Fruit fly (Drosophila melanogaster): Measurements from ENCODE around the gene Arpc3B.

Gene Arpc3B

DNA sequence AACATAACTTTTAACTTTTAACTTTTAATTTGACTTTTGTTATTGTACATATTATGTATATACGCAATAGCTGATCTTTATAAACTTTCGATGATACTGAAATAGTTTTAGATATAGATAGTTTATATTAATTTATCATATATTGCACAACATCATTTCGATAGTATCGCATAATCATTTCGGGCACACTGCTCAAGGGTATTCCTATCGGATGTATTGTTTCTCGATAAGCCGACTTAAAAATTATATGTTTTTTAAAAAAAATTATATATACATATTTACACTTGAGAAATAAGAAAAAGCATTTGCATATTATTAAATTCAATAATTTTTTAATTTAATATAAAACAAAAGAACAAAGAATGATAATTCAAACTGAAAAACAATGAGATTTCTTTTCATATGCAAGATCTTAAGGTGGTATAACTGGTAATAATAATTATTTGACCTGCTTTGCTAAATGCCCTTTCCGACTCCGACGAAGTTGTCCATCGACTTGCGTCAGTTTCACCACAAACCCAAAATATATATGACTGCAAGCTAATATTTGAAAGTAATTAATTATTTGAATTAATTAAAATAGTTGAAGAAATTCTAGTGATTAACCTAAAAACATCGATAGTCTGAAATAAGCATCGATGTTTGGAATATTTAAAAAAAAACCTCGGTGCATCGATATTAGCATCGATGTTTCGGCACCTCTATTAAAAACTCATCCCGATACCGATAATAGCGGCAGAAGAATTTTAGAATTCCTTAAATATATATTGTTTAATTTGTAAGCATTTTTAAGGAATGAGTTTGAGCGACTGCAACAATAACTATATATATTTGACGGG is 27.3 kb downstream of the Arpc3B start, which contains the start of gene CG4949 (continued):
- TF ChIP-seq eve (GFP tag; optimal IDR thresholded peaks at IDR 0.05) (no peak), CG17568 (GFP tag; optimal IDR thresholded peaks at IDR 0.05) (no peak), gt (GFP tag; IDR thresholded peaks at IDR 0.05) (no peak)

DNA sequence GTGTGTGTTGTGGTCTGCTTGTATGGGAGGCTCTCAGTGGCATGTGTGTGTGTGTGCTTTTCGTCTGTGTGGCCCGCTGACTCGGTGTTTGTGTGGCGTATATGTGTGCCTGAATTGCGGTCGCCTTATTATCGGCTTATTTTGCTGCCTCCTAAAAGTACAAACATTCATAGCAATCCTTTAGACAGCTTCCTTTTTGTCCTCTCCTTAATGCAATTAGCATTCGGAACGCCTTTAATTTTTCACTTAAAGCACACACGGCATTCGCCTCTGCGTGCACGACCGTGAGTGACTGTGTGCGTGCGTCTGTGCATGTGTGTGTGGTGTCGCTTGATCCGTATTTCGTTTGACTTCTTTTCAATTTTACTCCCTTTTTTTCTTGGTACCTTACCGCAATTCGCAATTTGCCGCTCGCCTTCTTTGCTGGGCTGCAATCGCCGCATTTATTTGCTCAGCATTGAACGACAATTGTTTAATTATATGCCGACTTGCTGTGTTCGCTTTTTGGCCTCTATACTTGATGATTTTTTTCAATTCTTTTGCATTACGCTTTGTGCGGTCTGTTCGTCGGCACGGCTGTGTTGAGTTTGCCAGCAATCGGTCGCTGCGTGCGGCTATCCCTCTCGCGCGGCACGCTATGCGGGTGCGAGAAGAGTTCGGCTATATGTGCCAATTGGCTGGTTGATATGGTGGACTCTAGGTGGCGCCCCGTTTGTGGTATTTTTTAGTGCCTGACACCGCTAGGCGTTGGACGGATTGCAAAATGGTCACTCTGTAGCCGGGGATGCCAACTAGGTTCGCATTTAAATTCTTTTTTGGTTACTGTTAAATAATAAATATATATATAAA is 28.1 kb downstream of the Arpc3B start, which contains the start of gene wcy:
Gene wcy (minus strand): TSS at position 608 of the 849 bp plus-strand sequence.
- no peak for TF ChIP-seq CG2129 (GFP tag; IDR thresholded peaks at IDR 0.05; ENCODE audit: partially characterized antibody)
- TF ChIP-seq sqz (GFP tag; optimal IDR thresholded peaks at IDR 0.05) = peak; percentile 76
- TF ChIP-seq CG34422 (GFP tag; IDR thresholded peaks at IDR 0.05) = peak; percentile 46; the same call in 2 of the 3 replicates
- TF ChIP-seq CG13775 (GFP tag; optimal IDR thresholded peaks at IDR 0.05) = no peak
- TF ChIP-seq Vsx1 (GFP tag; optimal IDR thresholded peaks at IDR 0.05) = no peak
- TF ChIP-seq CG8944 (GFP tag; optimal IDR thresholded peaks at IDR 0.05) = no peak
- TF ChIP-seq ems (GFP tag; optimal IDR thresholded peaks at IDR 0.05) = peak; percentile 14
- no peak for TF ChIP-seq seq (GFP tag; IDR thresholded peaks at IDR 0.05)
- TF ChIP-seq CG14860 (GFP tag; IDR thresholded peaks at IDR 0.05; ENCODE audit: partially characterized antibody) = no peak
- TF ChIP-seq otp (GFP tag; IDR thresholded peaks at IDR 0.05) = no peak
- TF ChIP-seq ftz-f1 (GFP tag; optimal IDR thresholded peaks at IDR 0.05) = peak; percentile 31
- no peak; the same call in 1 of the 2 replicates for TF ChIP-seq hbn (GFP tag; IDR thresholded peaks at IDR 0.05; ENCODE audit: partially characterized antibody)
- no peak for TF ChIP-seq mld (GFP tag; IDR thresholded peaks at IDR 0.05; ENCODE audit: partially characterized antibody)
- peak; percentile 1 for TF ChIP-seq CG17802 (tag; optimal IDR thresholded peaks at IDR 0.05)
- no peak for TF ChIP-seq run (tag; optimal IDR thresholded peaks at IDR 0.05)
- TF ChIP-seq CG2712 (tag; optimal IDR thresholded peaks at IDR 0.05) = peak; percentile 37
- no peak for TF ChIP-seq NK7.1 (GFP tag; optimal IDR thresholded peaks at IDR 0.05)
- TF ChIP-seq lola (GFP tag; optimal IDR thresholded peaks at IDR 0.05) = peak in 1 of 3 experiments; percentile 48
- no peak for TF ChIP-seq CG15479 (GFP tag; optimal IDR thresholded peaks at IDR 0.05)
- no peak for TF ChIP-seq Oli (tag; optimal IDR thresholded peaks at IDR 0.05)
- TF ChIP-seq stwl (tag; optimal IDR thresholded peaks at IDR 0.05) = peak; percentile 58
- TF ChIP-seq CG16813 (GFP tag; IDR thresholded peaks at IDR 0.05; ENCODE audit: partially characterized antibody) = 0 out of 3 replicates have a peak, but pooled peaks have one; percentile 37
- no peak for TF ChIP-seq CG1233 (GFP tag; optimal IDR thresholded peaks at IDR 0.05)
- TF ChIP-seq ase (GFP tag; IDR thresholded peaks at IDR 0.05) = no peak
- no peak for TF ChIP-seq ara (GFP tag; IDR thresholded peaks at IDR 0.05)
- TF ChIP-seq crp (GFP tag; optimal IDR thresholded peaks at IDR 0.05) = peak in 1 of 2 experiments; percentile 32
- TF ChIP-seq CG13287 (GFP tag; IDR thresholded peaks at IDR 0.05; ENCODE audit: partially characterized antibody) = peak; percentile 27
- no peak for TF ChIP-seq yki (optimal IDR thresholded peaks at IDR 0.05)
- peak; percentile 97 for TF ChIP-seq CG1832 (GFP tag; optimal IDR thresholded peaks at IDR 0.05)
- no peak for TF ChIP-seq CG7963 (GFP tag; IDR thresholded peaks at IDR 0.05; ENCODE audit: partially characterized antibody)
- no peak; the same call in 1 of the 2 replicates for TF ChIP-seq esg (GFP tag; conservative IDR thresholded peaks at IDR 0.05)
- no peak for TF ChIP-seq fd96Cb (tag; optimal IDR thresholded peaks at IDR 0.05)
- no peak for TF ChIP-seq CG33557 (GFP tag; optimal IDR thresholded peaks at IDR 0.05)
- peak; percentile 27 to 28 for TF ChIP-seq dpn (GFP tag; optimal IDR thresholded peaks at IDR 0.05)
- no peak for TF ChIP-seq Drgx (GFP tag; IDR thresholded peaks at IDR 0.05)
- no peak for TF ChIP-seq CG1602 (GFP tag; optimal IDR thresholded peaks at IDR 0.05)
- TF ChIP-seq YL-1 (GFP tag; optimal IDR thresholded peaks at IDR 0.05) = peak; percentile 38
- TF ChIP-seq CG13624 (GFP tag; optimal IDR thresholded peaks at IDR 0.05) = no peak
- TF ChIP-seq gsb-n (tag; optimal IDR thresholded peaks at IDR 0.05) = no peak
- TF ChIP-seq CG9932 (GFP tag; IDR thresholded peaks at IDR 0.05) = peak; percentile 40; the same call in 1 of the 2 replicates
- no peak for TF ChIP-seq CG4360 (GFP tag; IDR thresholded peaks at IDR 0.05)

Data from whole organism, embryonic.